Worm (Caenorhabditis elegans) whole organism, mixed stage, embryonic: ENCODE data around the gene clec-60.

Experiments used
- drap-1 ChIP-seq: fragments of 200-800 bp; sonication (Bioruptor generic); optimal IDR thresholded peaks from 3 replicates; lab custom pipeline; 2018; ENCODE audit warnings: mild to moderate bottlenecking, missing genetic modification characterization, missing compliant biosample characterization
- mep-1 ChIP-seq: fragments of 150-350 bp; optimal IDR thresholded peaks from 2 replicates; lab custom pipeline; 2017; ENCODE audit warnings: missing biosample characterization, missing genetic modification reagents, missing genetic modification characterization, inconsistent platforms
- nhr-28 ChIP-seq: fragments of 150-350 bp; optimal IDR thresholded peaks from 2 replicates; lab custom pipeline; 2014; ENCODE audit warnings: missing biosample characterization, missing genetic modification characterization
- unc-62 ChIP-seq: fragments of 150-350 bp; optimal IDR thresholded peaks from 2 replicates; lab custom pipeline; 2014; ENCODE audit warnings: missing biosample characterization, missing genetic modification reagents, missing genetic modification characterization

DNA sequence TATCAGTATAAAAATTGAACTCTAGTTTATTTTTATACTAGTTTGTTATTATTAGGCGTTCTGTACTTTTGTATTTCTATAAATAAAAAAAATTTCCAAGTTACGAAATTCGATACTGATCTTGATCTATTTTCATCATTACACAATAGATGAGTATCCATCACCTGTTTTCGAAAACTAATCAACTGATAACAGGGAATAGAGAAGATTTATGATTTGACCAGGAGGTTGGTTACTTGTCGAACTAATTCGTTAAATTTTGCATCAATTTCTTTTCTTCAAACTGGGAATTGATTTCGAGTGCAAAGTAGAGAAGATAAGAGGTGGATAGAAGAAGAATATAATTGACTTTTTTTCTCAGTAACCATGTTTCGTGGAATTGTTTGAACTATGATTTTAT, 33.7 kb upstream of the clec-60 start:
- TF ChIP-seq nhr-28 (tag; lab: Kevin White, UChicago) = no peak
- TF ChIP-seq unc-62 (GFP tag; lab: Kevin White, UChicago) = no peak
- no peak for TF ChIP-seq mep-1 (tag; lab: Kevin White, UChicago)
- TF ChIP-seq drap-1 (GFP tag; lab: Kevin White, UChicago) = no peak
